Worm (Caenorhabditis elegans) whole organism, young adult: ENCODE measurements around the gene srd-29.

Experiments
- B0019.2 ChIP-seq: fragments of 200-800 bp; sonication (Bioruptor generic); conservative IDR thresholded peaks from 2 replicates; pipeline ENCODE4 v1.3.6; 2022; ENCODE audit warnings: missing genetic modification reagents, missing genetic modification characterization, missing compliant biosample characterization
- B0035.1 ChIP-seq: sonication (generic microtip); optimal IDR thresholded peaks from 2 replicates; lab custom pipeline; 2016; ENCODE audit warnings: missing genetic modification characterization, mild to moderate bottlenecking, missing compliant biosample characterization, missing genotype, missing genetic modification reagents
- F22D6.2 ChIP-seq: sonication (generic microtip); optimal IDR thresholded peaks from 2 replicates; lab custom pipeline; 2016; ENCODE audit warnings: mild to moderate bottlenecking, missing genetic modification characterization, missing compliant biosample characterization
- F23B12.7 ChIP-seq: sonication (generic microtip); optimal IDR thresholded peaks from 2 replicates; lab custom pipeline; 2017; ENCODE audit warnings: missing genetic modification characterization, mild to moderate bottlenecking, missing compliant biosample characterization, antibody characterized with exemption, moderate library complexity; ENCODE audit not compliant: insufficient read depth
- F49E8.2 ChIP-seq: sonication (generic microtip); optimal IDR thresholded peaks from 3 replicates; lab custom pipeline; 2017; ENCODE audit warnings: missing genetic modification characterization, mild to moderate bottlenecking, missing compliant biosample characterization, antibody characterized with exemption, moderate library complexity; ENCODE audit not compliant: insufficient read depth
- F52B5.7 ChIP-seq: sonication (generic microtip); optimal IDR thresholded peaks from 2 replicates; lab custom pipeline; 2016; ENCODE audit warnings: mild to moderate bottlenecking, missing genetic modification characterization, missing compliant biosample characterization
- K11D2.4 ChIP-seq: fragments of 200-800 bp; sonication (Bioruptor generic); IDR thresholded peaks from 2 replicates; pipeline ENCODE4 v1.3.6; 2022; ENCODE audit warnings: missing genetic modification reagents, missing genetic modification characterization, missing compliant biosample characterization
- K12H6.12 ChIP-seq: fragments of 200-800 bp; sonication (Bioruptor generic); optimal IDR thresholded peaks from 2 replicates; lab custom pipeline; 2018; ENCODE audit warnings: mild to moderate bottlenecking, missing genetic modification characterization, missing compliant biosample characterization
- T26A5.8 ChIP-seq: sonication (generic microtip); optimal IDR thresholded peaks from 2 replicates; lab custom pipeline; 2016; ENCODE audit warnings: missing genetic modification characterization, missing compliant biosample characterization
- Y53F4B.3 ChIP-seq: fragments of 200-800 bp; sonication (Bioruptor generic); IDR thresholded peaks from 2 replicates; pipeline ENCODE4 v1.3.6; 2022; ENCODE audit warnings: missing genetic modification reagents, missing genetic modification characterization, missing compliant biosample characterization
- Y67H2A.10 ChIP-seq: fragments of 200-800 bp; sonication (Bioruptor generic); conservative IDR thresholded peaks from 2 replicates; pipeline ENCODE4 v1.3.6; 2022; ENCODE audit warnings: missing genetic modification reagents, missing genetic modification characterization, missing compliant biosample characterization
- aptf-2 ChIP-seq: fragments of 200-800 bp; sonication (Bioruptor generic); conservative IDR thresholded peaks from 2 replicates; pipeline ENCODE4 v1.3.6; 2022; ENCODE audit warnings: missing genetic modification reagents, missing genetic modification characterization, missing compliant biosample characterization
- atf-7 ChIP-seq: sonication (generic microtip); optimal IDR thresholded peaks from 2 replicates; lab custom pipeline; 2017; ENCODE audit warnings: mild to moderate bottlenecking, missing genetic modification characterization, missing compliant biosample characterization
- attf-3 ChIP-seq: fragments of 200-800 bp; sonication (Bioruptor generic); conservative IDR thresholded peaks from 2 replicates; pipeline ENCODE4 v1.3.6; 2022; ENCODE audit warnings: missing genetic modification reagents, missing genetic modification characterization, missing compliant biosample characterization
- ceh-79 ChIP-seq: sonication (generic microtip); optimal IDR thresholded peaks from 2 replicates; lab custom pipeline; 2017; ENCODE audit warnings: mild to moderate bottlenecking, missing genetic modification characterization, missing compliant biosample characterization
- dox-1 ChIP-seq: fragments of 200-800 bp; sonication (Bioruptor generic); IDR thresholded peaks from 2 replicates; pipeline ENCODE4 v1.3.6; 2022; ENCODE audit warnings: missing genetic modification reagents, missing genetic modification characterization, missing compliant biosample characterization
- efl-1 ChIP-seq: fragments of 150-350 bp; optimal IDR thresholded peaks from 2 replicates; lab custom pipeline; 2014; ENCODE audit warnings: missing biosample characterization, missing genetic modification reagents, missing genetic modification characterization
- egrh-3 ChIP-seq: fragments of 200-800 bp; sonication (Bioruptor generic); IDR thresholded peaks from 2 replicates; pipeline ENCODE4 v1.3.6; 2022; ENCODE audit warnings: missing genetic modification reagents, missing genetic modification characterization, missing compliant biosample characterization
- ekl-4 ChIP-seq: fragments of 200-800 bp; sonication (Bioruptor generic); IDR thresholded peaks from 2 replicates; pipeline ENCODE4 v1.3.6; 2022; ENCODE audit warnings: missing genetic modification reagents, missing genetic modification characterization, missing compliant biosample characterization
- ets-4 ChIP-seq: fragments of 200-800 bp; sonication (Bioruptor generic); optimal IDR thresholded peaks from 2 replicates; lab custom pipeline; 2018; ENCODE audit warnings: mild to moderate bottlenecking, missing genetic modification characterization, missing compliant biosample characterization
- fkh-3 ChIP-seq: sonication (generic microtip); optimal IDR thresholded peaks from 2 replicates; lab custom pipeline; 2016; ENCODE audit warnings: mild to moderate bottlenecking, missing genetic modification characterization, missing compliant biosample characterization
- him-1 ChIP-seq: sonication (generic microtip); optimal IDR thresholded peaks from 2 replicates; lab custom pipeline; 2016; ENCODE audit warnings: missing genotype, missing genetic modification reagents, missing genetic modification characterization, missing compliant biosample characterization
- hlh-12 ChIP-seq: sonication (generic microtip); optimal IDR thresholded peaks from 2 replicates; lab custom pipeline; 2016; ENCODE audit warnings: missing genetic modification characterization, missing compliant biosample characterization
- hmg-20 ChIP-seq: fragments of 200-800 bp; sonication (Bioruptor generic); IDR thresholded peaks from 2 replicates; pipeline ENCODE4 v1.3.6; 2022; ENCODE audit warnings: missing genetic modification reagents, missing genetic modification characterization, missing compliant biosample characterization
- lin-26 ChIP-seq: fragments of 200-800 bp; sonication (Bioruptor generic); IDR thresholded peaks from 2 replicates; pipeline ENCODE4 v1.3.6; 2022; ENCODE audit warnings: missing genetic modification reagents, missing genetic modification characterization, missing compliant biosample characterization
- lsy-27 ChIP-seq: sonication (generic microtip); optimal IDR thresholded peaks from 2 replicates; lab custom pipeline; 2017; ENCODE audit warnings: missing genetic modification characterization, mild to moderate bottlenecking, missing compliant biosample characterization, antibody characterized with exemption, missing genotype, borderline replicate concordance; ENCODE audit not compliant: insufficient read depth
- madf-6 ChIP-seq: fragments of 200-800 bp; sonication (Bioruptor generic); IDR thresholded peaks from 2 replicates; pipeline ENCODE4 v1.3.6; 2022; ENCODE audit warnings: missing genetic modification reagents, missing genetic modification characterization, missing compliant biosample characterization
- mes-4 ChIP-seq: sonication (generic microtip); optimal IDR thresholded peaks from 2 replicates; lab custom pipeline; 2016; ENCODE audit warnings: missing genotype, missing genetic modification characterization, missing compliant biosample characterization
- pbrm-1 ChIP-seq: fragments of 200-800 bp; sonication (Bioruptor generic); IDR thresholded peaks from 2 replicates; pipeline ENCODE4 v1.3.6; 2022; ENCODE audit warnings: missing genetic modification reagents, missing genetic modification characterization, missing compliant biosample characterization
- repo-1 ChIP-seq: sonication (generic microtip); optimal IDR thresholded peaks from 2 replicates; lab custom pipeline; 2017; ENCODE audit warnings: mild to moderate bottlenecking, missing genetic modification characterization, missing compliant biosample characterization
- snpc-1.1 ChIP-seq: sonication (generic microtip); optimal IDR thresholded peaks from 2 replicates; lab custom pipeline; 2017; ENCODE audit warnings: missing genetic modification characterization, mild to moderate bottlenecking, missing compliant biosample characterization, antibody characterized with exemption, moderate library complexity, missing genotype, missing genetic modification reagents; ENCODE audit not compliant: insufficient read depth
- snpc-3.4 ChIP-seq: sonication (generic microtip); optimal IDR thresholded peaks from 2 replicates; lab custom pipeline; 2017; ENCODE audit warnings: missing genetic modification characterization, mild to moderate bottlenecking, missing compliant biosample characterization, antibody characterized with exemption, moderate library complexity, missing genotype, missing genetic modification reagents
- snpc-4 ChIP-seq, 5 experiments: fragments of 150-350 bp in 1 of 5; sonication (generic microtip) in 4 of 5; optimal IDR thresholded peaks; 2 replicates each; lab custom pipeline; 2014 to 2018; ENCODE audit warnings: missing genetic modification characterization in 5 of 5, missing biosample characterization in 3 of 5, antibody characterized with exemption in 2 of 5, mild to moderate bottlenecking in 2 of 5, missing compliant biosample characterization in 2 of 5, missing genotype in 2 of 5, moderate library complexity in 2 of 5, missing genetic modification reagents in 1 of 5
- tbx-9 ChIP-seq: sonication (generic microtip); optimal IDR thresholded peaks from 2 replicates; lab custom pipeline; 2016; ENCODE audit warnings: borderline replicate concordance, missing genetic modification characterization, inconsistent platforms, missing compliant biosample characterization
- tlf-1 ChIP-seq: fragments of 200-800 bp; sonication (Bioruptor generic); optimal IDR thresholded peaks from 2 replicates; lab custom pipeline; 2018; ENCODE audit warnings: mild to moderate bottlenecking, missing genetic modification characterization, missing compliant biosample characterization
- unc-130 ChIP-seq: sonication (generic microtip); optimal IDR thresholded peaks from 2 replicates; lab custom pipeline; 2016; ENCODE audit warnings: missing genetic modification reagents, missing genetic modification characterization, missing compliant biosample characterization
- ztf-3 ChIP-seq: fragments of 200-800 bp; sonication (Bioruptor generic); optimal IDR thresholded peaks from 2 replicates; lab custom pipeline; 2018; ENCODE audit warnings: mild to moderate bottlenecking, missing genetic modification characterization, missing compliant biosample characterization

The srd-29 gene

ce11 chrV:7634657-7635056 lies 912 bp upstream of the srd-29 start, which contains the start of gene srd-31:
srd-31 (minus strand) TSS chrV:7634757.
- no peak for TF ChIP-seq Y67H2A.10
- no peak for TF ChIP-seq efl-1
- no peak for TF ChIP-seq snpc-3.4 (tag; lab: Kevin White, UChicago)
- TF ChIP-seq T26A5.8: no peak
- TF ChIP-seq snpc-4 (GFP tag; optimal IDR thresholded peaks at IDR 0.05; lab: Kevin White, UChicago): no peak
- no peak for TF ChIP-seq snpc-4 (tag; optimal IDR thresholded peaks at IDR 0.05; lab: Kevin White, UChicago)
- TF ChIP-seq dox-1: no peak
- no peak for TF ChIP-seq F52B5.7 (tag; lab: Kevin White, UChicago)
- TF ChIP-seq Y53F4B.3 (GFP tag; lab: Robert Waterston, UW): no peak
- no peak for TF ChIP-seq atf-7
- no peak for TF ChIP-seq F23B12.7 (tag; lab: Kevin White, UChicago)
- no peak for TF ChIP-seq fkh-3
- no peak for TF ChIP-seq F49E8.2 (tag; lab: Kevin White, UChicago)
- no peak for TF ChIP-seq attf-3 (GFP tag; lab: Robert Waterston, UW)
- no peak for TF ChIP-seq mes-4 (tag; lab: Kevin White, UChicago)
- no peak for TF ChIP-seq repo-1 (tag; lab: Kevin White, UChicago)
- no peak for TF ChIP-seq K12H6.12 (tag; lab: Kevin White, UChicago)
- no peak for TF ChIP-seq lsy-27 (tag; lab: Kevin White, UChicago)
- no peak for TF ChIP-seq ceh-79
- TF ChIP-seq B0035.1 (tag; lab: Kevin White, UChicago): no peak
- no peak for TF ChIP-seq lin-26
- TF ChIP-seq, all 124 proteins: peak for 0

DNA sequence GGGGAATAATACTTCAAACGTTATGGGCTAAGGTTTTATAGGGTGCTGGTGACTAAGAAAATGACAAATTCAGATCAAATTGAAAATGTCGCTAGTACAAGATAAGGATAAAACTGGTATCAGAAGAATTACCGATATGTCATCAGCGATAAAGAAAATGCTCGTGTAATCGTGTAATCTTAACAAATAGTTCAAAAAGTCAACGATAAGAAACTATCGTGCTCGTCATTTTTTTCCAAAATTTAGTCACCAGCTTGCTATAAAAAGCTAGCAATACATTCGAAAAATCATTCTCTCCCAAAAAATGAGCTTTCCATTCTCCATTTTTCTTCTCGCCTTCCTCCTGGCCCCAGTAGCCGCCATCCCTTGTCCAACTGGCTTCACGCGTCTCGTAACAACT lies 2.2 kb downstream of the srd-29 start, which contains the start of gene clec-45:
Gene clec-45 (plus strand): TSS at position 301 of the 400 bp plus-strand sequence.
- TF ChIP-seq Y67H2A.10: no peak
- TF ChIP-seq, all 124 proteins: peak for 0

DNA sequence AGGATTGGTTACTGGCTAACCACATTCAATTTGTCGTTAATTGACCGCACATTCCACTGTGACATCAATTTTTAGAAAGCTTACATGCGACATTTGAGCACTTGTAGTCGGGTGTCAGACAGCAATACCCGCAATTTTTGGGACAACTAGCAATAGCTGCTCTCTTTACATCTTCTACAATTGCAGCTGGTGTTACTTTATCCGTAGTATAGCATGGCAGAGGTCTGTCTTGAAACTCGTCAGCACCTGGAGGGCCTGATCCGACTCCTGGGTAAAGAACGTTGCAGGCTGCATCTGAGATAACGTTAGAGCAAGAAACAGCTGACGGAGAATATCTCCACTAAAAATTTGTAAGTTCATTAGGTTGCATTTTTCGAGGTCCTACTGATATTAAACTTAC lies 3.8 kb downstream of the srd-29 start:
- TF ChIP-seq F49E8.2 (tag; lab: Kevin White, UChicago) (no peak), hlh-12 (tag; lab: Kevin White, UChicago) (no peak), tbx-9 (tag; lab: Kevin White, UChicago) (no peak), him-1 (no peak), madf-6 (no peak)
- TF ChIP-seq, all 124 proteins: peak for 0

DNA sequence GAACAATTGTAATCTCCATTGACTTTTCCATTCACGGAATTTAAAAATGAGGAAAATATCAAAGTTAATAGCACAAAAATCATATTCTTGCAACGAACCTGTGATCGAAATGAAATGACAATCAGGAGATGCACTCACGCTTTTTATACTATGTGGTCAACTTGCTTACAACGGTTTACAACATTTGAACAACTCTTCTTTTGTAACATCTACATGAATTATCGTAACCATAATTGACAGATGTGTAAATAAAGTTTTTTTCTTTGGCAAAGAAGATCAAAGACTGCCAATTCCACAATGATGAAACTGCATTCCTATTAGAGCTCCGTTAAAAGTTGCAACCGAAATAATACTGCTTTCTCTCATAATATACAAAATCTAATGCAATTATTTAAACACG lies 4.2 kb downstream of the srd-29 start, which contains the start of gene F07C4.10:
Gene F07C4.10 (minus strand): TSS at position 101 of the 400 bp plus-strand sequence.
- no peak for TF ChIP-seq F22D6.2 (tag; lab: Kevin White, UChicago)
- no peak for TF ChIP-seq pbrm-1 (GFP tag; lab: Robert Waterston, UW)
- TF ChIP-seq ekl-4 (GFP tag; lab: Robert Waterston, UW): no peak
- TF ChIP-seq ets-4 (GFP tag; lab: Kevin White, UChicago): no peak
- no peak for TF ChIP-seq K11D2.4 (GFP tag; lab: Robert Waterston, UW)
- TF ChIP-seq snpc-4 (GFP tag; optimal IDR thresholded peaks at IDR 0.05; lab: Kevin White, UChicago): no peak
- TF ChIP-seq snpc-4 (tag; optimal IDR thresholded peaks at IDR 0.05; lab: Kevin White, UChicago): no peak
- TF ChIP-seq egrh-3 (GFP tag; lab: Robert Waterston, UW): no peak
- TF ChIP-seq, all 124 proteins: peak for 0

ce11 chrV:7641718-7642117 lies 6.1 kb downstream of the srd-29 start:
- TF ChIP-seq B0019.2 (no peak), snpc-1.1 (no peak), fkh-3 (no peak), unc-130 (GFP tag; lab: Kevin White, UChicago) (no peak), aptf-2 (GFP tag; lab: Robert Waterston, UW) (no peak), B0035.1 (tag; lab: Kevin White, UChicago) (no peak), tlf-1 (GFP tag; lab: Kevin White, UChicago) (no peak), ztf-3 (GFP tag; lab: Kevin White, UChicago) (no peak), hmg-20 (GFP tag; lab: Robert Waterston, UW) (no peak)
